Worm (Caenorhabditis elegans) whole organism, L2 larva: ENCODE results near the gene ssp-36.

Experiments used
- F13H6.1 ChIP-seq: sonication (generic microtip); optimal IDR thresholded peaks from 2 replicates; lab custom pipeline; 2016; ENCODE audit warnings: missing genetic modification characterization, missing compliant biosample characterization
- R02D3.7 ChIP-seq: fragments of 150-350 bp; optimal IDR thresholded peaks from 2 replicates; lab custom pipeline; 2014; ENCODE audit warnings: missing biosample characterization, missing genetic modification characterization
- Y55F3AM.14 ChIP-seq: fragments of 200-800 bp; sonication (Bioruptor generic); optimal IDR thresholded peaks from 2 replicates; lab custom pipeline; 2018; ENCODE audit warnings: mild to moderate bottlenecking, missing genetic modification characterization, missing compliant biosample characterization
- ZK546.5 ChIP-seq: sonication (generic microtip); optimal IDR thresholded peaks from 2 replicates; lab custom pipeline; 2017; ENCODE audit warnings: missing biosample characterization, missing genetic modification characterization
- aly-2 ChIP-seq: fragments of 150-350 bp; optimal IDR thresholded peaks from 2 replicates; lab custom pipeline; 2014; ENCODE audit warnings: missing biosample characterization, missing genetic modification characterization
- ama-1 ChIP-seq: fragments of 150-350 bp; optimal IDR thresholded peaks from 2 replicates; lab custom pipeline; 2018; ENCODE audit warnings: inconsistent platforms
- blmp-1 ChIP-seq: sonication (generic microtip); optimal IDR thresholded peaks from 2 replicates; lab custom pipeline; 2017; ENCODE audit warnings: missing genetic modification characterization, mild to moderate bottlenecking, missing compliant biosample characterization, antibody characterized with exemption, moderate library complexity; ENCODE audit not compliant: insufficient read depth
- ceh-16 ChIP-seq: fragments of 150-350 bp; optimal IDR thresholded peaks from 2 replicates; lab custom pipeline; 2014; ENCODE audit warnings: missing biosample characterization, missing genetic modification characterization
- dmd-4 ChIP-seq: sonication (generic microtip); optimal IDR thresholded peaks from 2 replicates; lab custom pipeline; 2017; ENCODE audit warnings: missing biosample characterization, missing genetic modification characterization
- elt-1 ChIP-seq: fragments of 150-350 bp; optimal IDR thresholded peaks from 2 replicates; lab custom pipeline; 2014; ENCODE audit warnings: missing biosample characterization, missing genetic modification characterization
- elt-3 ChIP-seq: sonication (generic microtip); optimal IDR thresholded peaks from 2 replicates; lab custom pipeline; 2017; ENCODE audit warnings: missing biosample characterization, missing genetic modification characterization
- lin-11 ChIP-seq: fragments of 150-350 bp; sonication (generic microtip); optimal IDR thresholded peaks from 2 replicates; lab custom pipeline; 2014; ENCODE audit warnings: missing biosample characterization, missing genetic modification characterization, inconsistent platforms, mixed read lengths
- lin-13 ChIP-seq: fragments of 150-350 bp; optimal IDR thresholded peaks from 2 replicates; lab custom pipeline; 2014; ENCODE audit warnings: missing biosample characterization, missing genetic modification reagents, missing genetic modification characterization
- lin-39 ChIP-seq: fragments of 150-350 bp; optimal IDR thresholded peaks from 2 replicates; lab custom pipeline; 2014; ENCODE audit warnings: missing biosample characterization, missing genetic modification reagents, missing genetic modification characterization
- lsy-2 ChIP-seq, 2 experiments: fragments of 150-350 bp in 1 of 2; sonication (generic microtip) in 1 of 2; optimal IDR thresholded peaks; 2 replicates each; lab custom pipeline; 2014 to 2017; ENCODE audit warnings: missing biosample characterization in 2 of 2, missing genetic modification characterization in 2 of 2
- mab-5 ChIP-seq: fragments of 150-350 bp; optimal IDR thresholded peaks from 2 replicates; lab custom pipeline; 2014; ENCODE audit warnings: missing biosample characterization, missing genetic modification characterization
- mbf-1 ChIP-seq: sonication (generic microtip); optimal IDR thresholded peaks from 2 replicates; lab custom pipeline; 2017; ENCODE audit warnings: missing biosample characterization, missing genetic modification characterization
- nhr-12 ChIP-seq: fragments of 150-350 bp; optimal IDR thresholded peaks from 2 replicates; lab custom pipeline; 2014; ENCODE audit warnings: missing biosample characterization, missing genetic modification characterization
- nhr-129 ChIP-seq: fragments of 150-350 bp; optimal IDR thresholded peaks from 2 replicates; lab custom pipeline; 2014; ENCODE audit warnings: missing biosample characterization, missing genetic modification characterization
- nhr-21 ChIP-seq: fragments of 150-350 bp; optimal IDR thresholded peaks from 2 replicates; lab custom pipeline; 2014; ENCODE audit warnings: missing biosample characterization, missing genetic modification characterization
- nhr-23 ChIP-seq: fragments of 150-350 bp; optimal IDR thresholded peaks from 2 replicates; lab custom pipeline; 2014; ENCODE audit warnings: missing biosample characterization, missing genetic modification reagents, missing genetic modification characterization
- nhr-237 ChIP-seq: fragments of 150-350 bp; optimal IDR thresholded peaks from 2 replicates; lab custom pipeline; 2014; ENCODE audit warnings: missing biosample characterization, missing genetic modification characterization
- nhr-25 ChIP-seq: fragments of 150-350 bp; sonication (generic microtip); optimal IDR thresholded peaks from 3 replicates; lab custom pipeline; 2014; ENCODE audit warnings: missing biosample characterization, missing genetic modification characterization
- nhr-6 ChIP-seq: fragments of 150-350 bp; optimal IDR thresholded peaks from 2 replicates; lab custom pipeline; 2014; ENCODE audit warnings: missing biosample characterization, missing genetic modification characterization
- nhr-77 ChIP-seq: fragments of 150-350 bp; optimal IDR thresholded peaks from 2 replicates; lab custom pipeline; 2014; ENCODE audit warnings: missing biosample characterization, missing genetic modification characterization
- peb-1 ChIP-seq: fragments of 150-350 bp; optimal IDR thresholded peaks from 2 replicates; lab custom pipeline; 2014; ENCODE audit warnings: missing biosample characterization, missing genetic modification characterization
- sem-4 ChIP-seq: fragments of 150-350 bp; optimal IDR thresholded peaks from 2 replicates; lab custom pipeline; 2014; ENCODE audit warnings: missing biosample characterization, missing genetic modification reagents, missing genetic modification characterization
- skn-1 ChIP-seq: sonication (generic microtip); optimal IDR thresholded peaks from 2 replicates; lab custom pipeline; 2017; ENCODE audit warnings: missing biosample characterization, missing genetic modification characterization
- sma-3 ChIP-seq: sonication (generic microtip); optimal IDR thresholded peaks from 2 replicates; lab custom pipeline; 2016; ENCODE audit warnings: missing genetic modification reagents, missing genetic modification characterization, missing compliant biosample characterization
- sma-9 ChIP-seq, 2 experiments: fragments of 150-350 bp in 1 of 2; sonication (generic microtip) in 1 of 2; optimal IDR thresholded peaks; 2 replicates each; lab custom pipeline; 2014 to 2016; ENCODE audit warnings: missing genetic modification characterization in 2 of 2, mild to moderate bottlenecking in 1 of 2, missing biosample characterization in 1 of 2, missing compliant biosample characterization in 1 of 2, missing genetic modification reagents in 1 of 2, moderate library complexity in 1 of 2
- snpc-4 ChIP-seq: fragments of 150-350 bp; optimal IDR thresholded peaks from 2 replicates; lab custom pipeline; 2014; ENCODE audit warnings: missing biosample characterization, missing genetic modification characterization
- unc-39 ChIP-seq: fragments of 150-350 bp; optimal IDR thresholded peaks from 2 replicates; lab custom pipeline; 2014; ENCODE audit warnings: missing biosample characterization, missing genetic modification characterization
- unc-55 ChIP-seq: fragments of 150-350 bp; sonication (generic microtip); optimal IDR thresholded peaks from 3 replicates; lab custom pipeline; 2014; ENCODE audit warnings: missing biosample characterization, missing genetic modification reagents, missing genetic modification characterization
- unc-62 ChIP-seq: fragments of 150-350 bp; optimal IDR thresholded peaks from 2 replicates; lab custom pipeline; 2014; ENCODE audit warnings: missing biosample characterization, missing genetic modification reagents, missing genetic modification characterization
- ztf-1 ChIP-seq: fragments of 200-800 bp; sonication (Bioruptor generic); conservative IDR thresholded peaks from 2 replicates; pipeline ENCODE4 v1.3.6; 2022; ENCODE audit warnings: missing genetic modification characterization, missing compliant biosample characterization
- ztf-11 ChIP-seq: sonication (generic microtip); optimal IDR thresholded peaks from 2 replicates; lab custom pipeline; 2017; ENCODE audit warnings: missing biosample characterization, missing genetic modification characterization
- ztf-4 ChIP-seq: fragments of 150-350 bp; optimal IDR thresholded peaks from 2 replicates; lab custom pipeline; 2014; ENCODE audit warnings: missing biosample characterization, missing genetic modification characterization

The ssp-36 gene

ce11 chrIV:9796494-9796893, 30.3 kb upstream of the ssp-36 start, which contains the start of gene pis-1:
pis-1 (minus strand) TSS chrIV:9796594.
- TF ChIP-seq ama-1 (no peak), dmd-4 (tag; lab: Kevin White, UChicago) (no peak), lin-13 (GFP tag; lab: Kevin White, UChicago) (no peak), F13H6.1 (tag; lab: Kevin White, UChicago) (no peak), lin-39 (tag; lab: Kevin White, UChicago) (no peak), elt-1 (no peak), aly-2 (tag; lab: Kevin White, UChicago) (no peak), unc-55 (GFP tag; lab: Kevin White, UChicago) (no peak)

DNA sequence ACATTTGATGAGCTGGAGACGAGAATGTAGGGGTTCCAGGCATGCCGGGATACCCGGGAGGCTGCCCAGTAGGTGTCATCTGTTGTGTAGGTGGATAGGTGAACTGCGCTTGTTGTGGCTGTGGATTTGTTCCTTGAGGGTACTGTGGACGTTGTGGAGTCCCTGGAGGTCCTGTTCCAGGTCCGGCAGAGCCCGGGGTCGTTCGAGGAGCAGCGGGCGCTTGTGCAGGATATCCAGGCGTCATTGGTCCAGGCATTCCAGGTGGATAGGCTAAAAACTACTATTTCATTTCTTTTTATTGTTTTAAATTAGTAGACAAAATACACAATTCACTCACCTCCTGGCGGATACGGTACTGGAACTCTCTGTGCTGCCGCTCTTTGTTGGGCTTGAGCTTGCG, 29.1 kb upstream of the ssp-36 start:
- TF ChIP-seq nhr-12 (tag; lab: Kevin White, UChicago) (no peak), ztf-1 (GFP tag; lab: Robert Waterston, UW) (no peak), lsy-2 (tag; optimal IDR thresholded peaks at IDR 0.05; lab: Kevin White, UChicago) (no peak), mab-5 (no peak), nhr-21 (no peak), nhr-77 (tag; lab: Kevin White, UChicago) (no peak), elt-3 (tag; lab: Kevin White, UChicago) (no peak), snpc-4 (no peak), ztf-4 (no peak), nhr-23 (tag; lab: Kevin White, UChicago) (no peak), Y55F3AM.14 (GFP tag; lab: Kevin White, UChicago) (no peak), ceh-16 (tag; lab: Kevin White, UChicago) (no peak), sma-3 (GFP tag; lab: Kevin White, UChicago) (no peak), unc-39 (tag; lab: Kevin White, UChicago) (no peak), lin-13 (GFP tag; lab: Kevin White, UChicago) (no peak), dmd-4 (tag; lab: Kevin White, UChicago) (no peak), unc-62 (GFP tag; lab: Kevin White, UChicago) (no peak)

- TF ChIP-seq nhr-129 (tag; lab: Kevin White, UChicago) (no peak), ceh-16 (tag; lab: Kevin White, UChicago) (peak; percentile 78), mbf-1 (tag; lab: Kevin White, UChicago) (no peak), lin-39 (tag; lab: Kevin White, UChicago) (peak; percentile 56), Y55F3AM.14 (GFP tag; lab: Kevin White, UChicago) (no peak), nhr-25 (peak; percentile 50), nhr-21 (peak; percentile 2)
These were observed 24.6 kb upstream of the ssp-36 start for ce11 chrIV:9790708-9791107.

- TF ChIP-seq nhr-21 (no peak), nhr-23 (tag; lab: Kevin White, UChicago) (no peak), nhr-25 (no peak), peb-1 (tag; lab: Kevin White, UChicago) (no peak), unc-39 (tag; lab: Kevin White, UChicago) (no peak), unc-55 (GFP tag; lab: Kevin White, UChicago) (no peak), lin-11 (tag; lab: Kevin White, UChicago) (no peak), lin-13 (GFP tag; lab: Kevin White, UChicago) (no peak), nhr-6 (tag; lab: Kevin White, UChicago) (no peak), ztf-11 (tag; lab: Kevin White, UChicago) (no peak), ama-1 (no peak)
These were observed 23.3 kb upstream of the ssp-36 start, which contains the start of gene T13F2.4 for ce11 chrIV:9789496-9789895. T13F2.4 (plus strand) TSS chrIV:9789796.

- TF ChIP-seq ZK546.5 = no peak
- TF ChIP-seq skn-1 (tag; lab: Kevin White, UChicago) = no peak
- no peak for TF ChIP-seq unc-62 (GFP tag; lab: Kevin White, UChicago)
- TF ChIP-seq lin-13 (GFP tag; lab: Kevin White, UChicago) = no peak
- TF ChIP-seq mbf-1 (tag; lab: Kevin White, UChicago) = no peak
These were observed 18.5 kb upstream of the ssp-36 start, which contains the start of gene sre-4 for ce11 chrIV:9784689-9785088. sre-4 (minus strand) TSS chrIV:9784789.

- TF ChIP-seq nhr-25 (no peak), snpc-4 (no peak), lsy-2 (tag; optimal IDR thresholded peaks at IDR 0.05; lab: Kevin White, UChicago) (no peak), blmp-1 (tag; lab: Kevin White, UChicago) (no peak), sem-4 (no peak), nhr-237 (tag; lab: Kevin White, UChicago) (no peak), sma-3 (GFP tag; lab: Kevin White, UChicago) (no peak), sma-9 (GFP tag; optimal IDR thresholded peaks at IDR 0.05; lab: Kevin White, UChicago) (no peak), sma-9 (tag; optimal IDR thresholded peaks at IDR 0.05; lab: Kevin White, UChicago) (no peak), lin-13 (GFP tag; lab: Kevin White, UChicago) (no peak), mab-5 (no peak), R02D3.7 (tag; lab: Kevin White, UChicago) (no peak), unc-55 (GFP tag; lab: Kevin White, UChicago) (no peak), ama-1 (no peak), unc-39 (tag; lab: Kevin White, UChicago) (no peak)
These were observed 11.9 kb upstream of the ssp-36 start, which contains the start of gene T13F2.6 for ce11 chrIV:9778016-9778415. T13F2.6 (plus strand) TSS chrIV:9778321.
